Fruit fly (Drosophila melanogaster) whole organism, embryonic: ENCODE data around the gene plx.

Experiments
- Adf1 ChIP-seq: fragments of 200-800 bp; sonication (Bioruptor generic); IDR thresholded peaks from 2 replicates; pipeline ENCODE4 v1.3.6; 2022; ENCODE audit warnings: missing biosample characterization, missing genetic modification characterization
- Atf-2 ChIP-seq: fragments of 200-800 bp; sonication (Bioruptor generic); optimal IDR thresholded peaks from 2 replicates; lab custom pipeline; 2016; ENCODE audit warnings: missing biosample characterization, missing genetic modification characterization
- Bteb2 ChIP-seq: fragments of 200-800 bp; sonication (Bioruptor generic); optimal IDR thresholded peaks from 2 replicates; lab custom pipeline; 2016; ENCODE audit warnings: missing biosample characterization, missing genetic modification characterization
- CG10209 ChIP-seq: fragments of 200-800 bp; sonication (Bioruptor generic); optimal IDR thresholded peaks from 3 replicates; lab custom pipeline; 2017; ENCODE audit warnings: missing biosample characterization, mild to moderate bottlenecking, missing genetic modification characterization, missing genetic modification reagents
- CG13287 ChIP-seq: fragments of 200-800 bp; sonication (Bioruptor generic); IDR thresholded peaks from 2 replicates; pipeline ENCODE4 v1.3.6; 2022; ENCODE audit warnings: missing biosample characterization, missing genetic modification characterization; ENCODE audit not compliant: partially characterized antibody
- CG1647 ChIP-seq: fragments of 200-800 bp; sonication (Bioruptor generic); optimal IDR thresholded peaks from 3 replicates; lab custom pipeline; 2016; ENCODE audit warnings: missing biosample characterization, missing genetic modification characterization
- CG17912 ChIP-seq: fragments of 200-800 bp; sonication (Bioruptor generic); optimal IDR thresholded peaks from 2 replicates; lab custom pipeline; 2018; ENCODE audit warnings: missing biosample characterization, mild to moderate bottlenecking, missing genetic modification characterization
- CG18764 ChIP-seq: fragments of 200-800 bp; sonication (Bioruptor generic); optimal IDR thresholded peaks from 3 replicates; lab custom pipeline; 2016; ENCODE audit warnings: missing biosample characterization, missing genetic modification characterization
- CG2116 ChIP-seq: fragments of 200-800 bp; sonication (Bioruptor generic); optimal IDR thresholded peaks from 3 replicates; lab custom pipeline; 2018; ENCODE audit warnings: missing biosample characterization, mild to moderate bottlenecking, missing genetic modification characterization
- CG30403 ChIP-seq: fragments of 200-800 bp; sonication (Bioruptor generic); optimal IDR thresholded peaks from 3 replicates; lab custom pipeline; 2016; ENCODE audit warnings: missing biosample characterization, missing genetic modification characterization
- CG32772 ChIP-seq: fragments of 200-800 bp; sonication (Bioruptor generic); IDR thresholded peaks from 2 replicates; pipeline ENCODE4 v1.3.6; 2022; ENCODE audit warnings: missing biosample characterization, missing genetic modification characterization
- CG3847 ChIP-seq: fragments of 200-800 bp; sonication (Bioruptor generic); IDR thresholded peaks from 2 replicates; pipeline ENCODE4 v1.3.6; 2022; ENCODE audit warnings: missing biosample characterization, missing genetic modification characterization
- CG5180 ChIP-seq: fragments of 200-800 bp; sonication (Bioruptor generic); optimal IDR thresholded peaks from 3 replicates; lab custom pipeline; 2017; ENCODE audit warnings: missing biosample characterization, missing genetic modification characterization, mild to moderate bottlenecking, moderate library complexity, missing genetic modification reagents
- CG5953 ChIP-seq: fragments of 200-800 bp; sonication (Bioruptor generic); IDR thresholded peaks from 2 replicates; pipeline ENCODE4 v1.3.6; 2022; ENCODE audit warnings: missing biosample characterization, missing genetic modification characterization
- CG6765 ChIP-seq: fragments of 200-800 bp; sonication (Bioruptor generic); optimal IDR thresholded peaks from 3 replicates; lab custom pipeline; 2017; ENCODE audit warnings: missing biosample characterization, mild to moderate bottlenecking, missing genetic modification characterization
- CG6854 ChIP-seq: fragments of 200-800 bp; sonication (Bioruptor generic); optimal IDR thresholded peaks from 3 replicates; lab custom pipeline; 2017; ENCODE audit warnings: missing biosample characterization, mild to moderate bottlenecking, missing genetic modification characterization
- CG8359 ChIP-seq: fragments of 200-800 bp; sonication (Bioruptor generic); optimal IDR thresholded peaks from 2 replicates; lab custom pipeline; 2017; ENCODE audit warnings: missing biosample characterization, mild to moderate bottlenecking, missing genetic modification characterization, borderline replicate concordance
- CG9797 ChIP-seq: fragments of 200-800 bp; sonication (Bioruptor generic); optimal IDR thresholded peaks from 3 replicates; lab custom pipeline; 2018; ENCODE audit warnings: missing biosample characterization, mild to moderate bottlenecking, missing genetic modification characterization
- CHES-1-like ChIP-seq: fragments of 200-800 bp; sonication (Bioruptor generic); optimal IDR thresholded peaks from 2 replicates; lab custom pipeline; 2016; ENCODE audit warnings: missing biosample characterization, missing genetic modification characterization
- D19B ChIP-seq: fragments of 200-800 bp; sonication (Bioruptor generic); optimal IDR thresholded peaks from 2 replicates; lab custom pipeline; 2017; ENCODE audit warnings: missing biosample characterization, mild to moderate bottlenecking, missing genetic modification characterization
- Dip3 ChIP-seq: fragments of 200-800 bp; sonication (Bioruptor generic); optimal IDR thresholded peaks from 3 replicates; lab custom pipeline; 2016; ENCODE audit warnings: missing biosample characterization, missing genetic modification characterization
- E2f1 ChIP-seq: fragments of 200-800 bp; sonication (Bioruptor generic); IDR thresholded peaks from 2 replicates; pipeline ENCODE4 v1.3.6; 2022; ENCODE audit warnings: missing biosample characterization, missing genetic modification characterization
- Hr78 ChIP-seq, 2 experiments: fragments of 200-800 bp in 1 of 2; fragments of >200 bp in 1 of 2; sonication (Bioruptor generic) in 1 of 2; optimal IDR thresholded peaks; 2 replicates each; lab custom pipeline; 2017 to 2019; ENCODE audit warnings: missing biosample characterization in 2 of 2, missing genetic modification characterization in 2 of 2, mild to moderate bottlenecking in 1 of 2, moderate library complexity in 1 of 2
- MBD-R2 ChIP-seq: fragments of 200-800 bp; sonication (Bioruptor generic); IDR thresholded peaks from 2 replicates; pipeline ENCODE4 v1.3.6; 2022; ENCODE audit warnings: missing biosample characterization, missing genetic modification characterization
- Myb ChIP-seq: fragments of 200-800 bp; sonication (Bioruptor generic); optimal IDR thresholded peaks from 2 replicates; lab custom pipeline; 2016; ENCODE audit warnings: missing biosample characterization, missing genetic modification characterization
- Nf-YA ChIP-seq: fragments of 200-800 bp; sonication (Bioruptor generic); IDR thresholded peaks from 2 replicates; pipeline ENCODE4 v1.3.6; 2022; ENCODE audit warnings: missing biosample characterization, missing genetic modification characterization
- Opbp ChIP-seq: fragments of 200-800 bp; sonication (Bioruptor generic); IDR thresholded peaks from 3 replicates; pipeline ENCODE4 v1.3.6; 2022; ENCODE audit warnings: missing biosample characterization, missing genetic modification characterization; ENCODE audit not compliant: partially characterized antibody
- Optix ChIP-seq: fragments of 200-800 bp; sonication (Bioruptor generic); IDR thresholded peaks from 3 replicates; pipeline ENCODE4 v1.3.6; 2022; ENCODE audit warnings: missing biosample characterization, missing genetic modification characterization
- Ptx1 ChIP-seq: fragments of 200-800 bp; sonication (Bioruptor generic); IDR thresholded peaks from 2 replicates; pipeline ENCODE4 v1.3.6; 2022; ENCODE audit warnings: missing biosample characterization, missing genetic modification characterization
- Ravus ChIP-seq: fragments of 200-800 bp; sonication (Bioruptor generic); IDR thresholded peaks from 2 replicates; pipeline ENCODE4 v1.3.6; 2022; ENCODE audit warnings: missing biosample characterization, missing genetic modification characterization
- Side ChIP-seq: fragments of 200-800 bp; sonication (Bioruptor generic); optimal IDR thresholded peaks from 2 replicates; lab custom pipeline; 2016; ENCODE audit warnings: missing biosample characterization, missing genetic modification characterization
- Sin3A ChIP-seq: fragments of >200 bp; optimal IDR thresholded peaks from 2 replicates; lab custom pipeline; 2018
- Sry-β ChIP-seq: fragments of 200-800 bp; sonication (Bioruptor generic); optimal IDR thresholded peaks from 2 replicates; lab custom pipeline; 2018; ENCODE audit warnings: missing biosample characterization, mild to moderate bottlenecking, missing genetic modification characterization, moderate library complexity
- Taf1 ChIP-seq: fragments of 200-800 bp; sonication (Bioruptor generic); IDR thresholded peaks from 2 replicates; pipeline ENCODE4 v1.3.6; 2022; ENCODE audit warnings: missing biosample characterization, missing genetic modification characterization
- Usf ChIP-seq: fragments of 200-800 bp; sonication (Bioruptor generic); optimal IDR thresholded peaks from 2 replicates; lab custom pipeline; 2017; ENCODE audit warnings: missing genotype, missing biosample characterization, missing genetic modification characterization
- YL-1 ChIP-seq: fragments of 200-800 bp; sonication (Bioruptor generic); optimal IDR thresholded peaks from 3 replicates; lab custom pipeline; 2017; ENCODE audit warnings: missing biosample characterization, mild to moderate bottlenecking, missing genetic modification characterization
- ap ChIP-seq: fragments of 200-800 bp; sonication (Bioruptor generic); IDR thresholded peaks from 2 replicates; pipeline ENCODE4 v1.3.6; 2022; ENCODE audit warnings: missing biosample characterization, missing genetic modification characterization
- cad ChIP-seq: fragments of >200 bp; optimal IDR thresholded peaks from 2 replicates; lab custom pipeline; 2017; ENCODE audit warnings: missing biosample characterization, missing genetic modification characterization
- dan ChIP-seq: fragments of 200-800 bp; sonication (Bioruptor generic); IDR thresholded peaks from 2 replicates; pipeline ENCODE4 v1.3.6; 2022; ENCODE audit warnings: missing biosample characterization, missing genetic modification characterization
- dm ChIP-seq: fragments of 200-800 bp; sonication (Bioruptor generic); optimal IDR thresholded peaks from 3 replicates; lab custom pipeline; 2016; ENCODE audit warnings: missing biosample characterization, missing genetic modification characterization
- exex ChIP-seq: fragments of 200-800 bp; sonication (Bioruptor generic); optimal IDR thresholded peaks from 4 replicates; lab custom pipeline; 2018; ENCODE audit warnings: missing biosample characterization, mild to moderate bottlenecking, missing genetic modification characterization, moderate library complexity
- fru ChIP-seq: fragments of >200 bp; optimal IDR thresholded peaks from 2 replicates; lab custom pipeline; 2017
- gcm ChIP-seq: fragments of 200-800 bp; sonication (Bioruptor generic); optimal IDR thresholded peaks from 2 replicates; lab custom pipeline; 2019; ENCODE audit warnings: missing biosample characterization, mild to moderate bottlenecking, missing genetic modification characterization, moderate library complexity
- gsb-n ChIP-seq: fragments of 200-800 bp; sonication (Bioruptor generic); optimal IDR thresholded peaks from 3 replicates; lab custom pipeline; 2018; ENCODE audit warnings: missing biosample characterization, mild to moderate bottlenecking, missing genetic modification characterization
- knrl ChIP-seq: fragments of 200-800 bp; sonication (Bioruptor generic); IDR thresholded peaks from 3 replicates; pipeline ENCODE4 v1.3.6; 2022; ENCODE audit warnings: missing biosample characterization, missing genetic modification characterization; ENCODE audit not compliant: partially characterized antibody
- nmo ChIP-seq: fragments of 200-800 bp; sonication (Bioruptor generic); optimal IDR thresholded peaks from 2 replicates; lab custom pipeline; 2018; ENCODE audit warnings: missing biosample characterization, mild to moderate bottlenecking, missing genetic modification characterization, moderate library complexity
- phol ChIP-seq: fragments of 200-800 bp; sonication (Bioruptor generic); optimal IDR thresholded peaks from 3 replicates; lab custom pipeline; 2018; ENCODE audit warnings: missing biosample characterization, mild to moderate bottlenecking, missing genetic modification characterization, moderate library complexity
- row ChIP-seq: fragments of 200-800 bp; sonication (Bioruptor generic); IDR thresholded peaks from 3 replicates; pipeline ENCODE4 v1.3.6; 2022; ENCODE audit warnings: missing biosample characterization, missing genetic modification characterization
- tap ChIP-seq: fragments of 200-800 bp; optimal IDR thresholded peaks from 3 replicates; lab custom pipeline; 2019; ENCODE audit warnings: missing biosample characterization, mild to moderate bottlenecking, missing genetic modification characterization, moderate library complexity
- tgo ChIP-seq: fragments of 200-800 bp; sonication (Bioruptor generic); IDR thresholded peaks from 3 replicates; pipeline ENCODE4 v1.3.6; 2022; ENCODE audit warnings: missing biosample characterization, missing genetic modification characterization
- tio ChIP-seq: fragments of 200-800 bp; sonication (Bioruptor generic); optimal IDR thresholded peaks from 2 replicates; lab custom pipeline; 2017; ENCODE audit warnings: missing biosample characterization, missing genetic modification characterization, inconsistent platforms
- trem ChIP-seq: fragments of 200-800 bp; optimal IDR thresholded peaks from 3 replicates; lab custom pipeline; 2019; ENCODE audit warnings: missing biosample characterization, mild to moderate bottlenecking, missing genetic modification characterization, moderate library complexity
- vvl ChIP-seq: fragments of 200-800 bp; sonication (Bioruptor generic); IDR thresholded peaks from 2 replicates; pipeline ENCODE4 v1.3.6; 2022; ENCODE audit warnings: missing biosample characterization, missing genetic modification characterization

Gene plx

DNA sequence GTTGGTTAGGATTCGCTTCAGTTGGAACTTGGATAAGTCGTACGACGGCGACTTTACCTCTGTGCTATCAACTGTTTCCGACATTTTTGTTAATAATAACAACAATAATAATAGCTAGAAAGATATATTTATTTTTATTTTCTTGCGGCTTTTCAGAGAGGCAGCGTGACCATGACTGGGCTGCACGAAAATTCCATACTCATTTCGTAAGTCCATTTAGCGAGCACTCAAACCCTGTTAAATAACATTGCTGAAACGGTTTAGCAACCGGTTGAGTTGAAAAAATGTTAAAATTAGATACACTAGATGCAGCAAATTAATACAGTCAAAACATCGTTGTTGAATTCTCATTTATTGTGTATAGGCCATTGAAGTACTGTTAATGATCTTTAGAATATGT is 68.9 kb downstream of the plx start, which contains the start of gene Dcps:
Gene Dcps (minus strand): TSS at position 181 of the 400 bp plus-strand sequence.
- TF ChIP-seq CG6765, result no peak
- no peak for TF ChIP-seq E2f1 (GFP tag; lab: Robert Waterston, UW)
- no peak for TF ChIP-seq Hr78 (GFP tag; optimal IDR thresholded peaks at IDR 0.05; lab: Kevin White, UChicago)
- no peak for TF ChIP-seq cad
- TF ChIP-seq CG5953 (GFP tag; lab: Robert Waterston, UW), result no peak
- TF ChIP-seq dan, result no peak
- no peak for TF ChIP-seq Bteb2 (GFP tag; lab: Kevin White, UChicago)
- peak; percentile 27 for TF ChIP-seq trem (tag; lab: Kevin White, UChicago)
- no peak for TF ChIP-seq CG17912 (GFP tag; lab: Kevin White, UChicago)
- TF ChIP-seq fru (lab: Kevin White, UChicago), result no peak
- TF ChIP-seq Taf1 (GFP tag; lab: Robert Waterston, UW), result no peak
- no peak for TF ChIP-seq CG5180 (GFP tag; lab: Kevin White, UChicago)
- no peak for TF ChIP-seq exex (tag; lab: Kevin White, UChicago)
- no peak for TF ChIP-seq row (GFP tag; lab: Robert Waterston, UW)
- TF ChIP-seq YL-1 (GFP tag; lab: Kevin White, UChicago), result peak; percentile 56
- no peak for TF ChIP-seq gcm
- peak; percentile 47 for TF ChIP-seq CG13287
- peak; percentile 39 for TF ChIP-seq Sry-β (GFP tag; lab: Kevin White, UChicago)
- TF ChIP-seq Side (GFP tag; lab: Kevin White, UChicago), result no peak
- TF ChIP-seq CG3847 (GFP tag; lab: Robert Waterston, UW), result no peak
- no peak for TF ChIP-seq CG6854 (GFP tag; lab: Kevin White, UChicago)
- TF ChIP-seq ap (GFP tag; lab: Robert Waterston, UW), result no peak
- no peak for TF ChIP-seq Ravus (GFP tag; lab: Robert Waterston, UW)
- no peak for TF ChIP-seq CG8359 (GFP tag; lab: Kevin White, UChicago)
- TF ChIP-seq gsb-n, result peak; percentile 61
- no peak for TF ChIP-seq Dip3 (GFP tag; lab: Kevin White, UChicago)
- TF ChIP-seq CG9797 (GFP tag; lab: Kevin White, UChicago), result peak; percentile 64
- TF ChIP-seq Nf-YA (GFP tag; lab: Robert Waterston, UW), result no peak
- no peak for TF ChIP-seq CG2116 (GFP tag; lab: Kevin White, UChicago)
- TF ChIP-seq Atf-2 (GFP tag; lab: Kevin White, UChicago), result no peak
- TF ChIP-seq tgo (GFP tag; lab: Robert Waterston, UW), result no peak
- peak; percentile 81 for TF ChIP-seq MBD-R2 (GFP tag; lab: Robert Waterston, UW)
- no peak for TF ChIP-seq CG1647 (GFP tag; lab: Kevin White, UChicago)
- TF ChIP-seq CHES-1-like (GFP tag; lab: Kevin White, UChicago), result no peak
- TF ChIP-seq Usf (GFP tag; lab: Kevin White, UChicago), result no peak
- no peak for TF ChIP-seq vvl (GFP tag; lab: Robert Waterston, UW)
- TF ChIP-seq Adf1, result no peak
- no peak for TF ChIP-seq knrl (GFP tag; lab: Robert Waterston, UW)
- TF ChIP-seq phol, result peak; percentile 16
- no peak for TF ChIP-seq Myb (GFP tag; lab: Kevin White, UChicago)
- no peak for TF ChIP-seq dm (GFP tag; lab: Kevin White, UChicago)
- no peak for TF ChIP-seq CG18764 (GFP tag; lab: Kevin White, UChicago)
- TF ChIP-seq Sin3A, result no peak
- TF ChIP-seq nmo, result peak; percentile 7
- TF ChIP-seq Opbp (GFP tag; lab: Robert Waterston, UW), result no peak
- no peak for TF ChIP-seq Ptx1
- no peak for TF ChIP-seq CG10209 (GFP tag; lab: Kevin White, UChicago)
- no peak for TF ChIP-seq Optix (GFP tag; lab: Robert Waterston, UW)
- no peak for TF ChIP-seq D19B (GFP tag; lab: Kevin White, UChicago)
- no peak for TF ChIP-seq tio (GFP tag; lab: Kevin White, UChicago)
- TF ChIP-seq tap (tag; lab: Kevin White, UChicago), result no peak
- TF ChIP-seq CG32772 (GFP tag; lab: Robert Waterston, UW), result no peak
- no peak for TF ChIP-seq CG30403 (GFP tag; lab: Kevin White, UChicago)
